Fruit fly (Drosophila melanogaster) whole organism: ENCODE measurements around the gene CHMP2B.

ENCODE experiments used
- Dll ChIP-seq: fragments of >200 bp; optimal IDR thresholded peaks from 2 replicates; lab custom pipeline; 2017
- EcR ChIP-seq, 2 experiments: fragments of >200 bp; optimal IDR thresholded peaks; 2 replicates each; lab custom pipeline; 2017; ENCODE audit warnings: missing biosample characterization in 2 of 2, missing genetic modification characterization in 2 of 2, missing genetic modification reagents in 2 of 2
- psq ChIP-seq: fragments of >200 bp; optimal IDR thresholded peaks from 2 replicates; lab custom pipeline; 2017
- usp ChIP-seq: fragments of >200 bp; optimal IDR thresholded peaks from 2 replicates; lab custom pipeline; 2017; ENCODE audit warnings: missing biosample characterization, missing genetic modification characterization, mixed read lengths

- TF ChIP-seq Dll (no peak), usp (GFP tag; lab: Kevin White, UChicago) (no peak), EcR (GFP tag; optimal IDR thresholded peaks at IDR 0.05; lab: Kevin White, UChicago) (no peak), psq (lab: Kevin White, UChicago) (no peak)
Observed at dm6 chr3L:5187572-5187934, 48.1 kb downstream of the CHMP2B start.
